Fruit fly (Drosophila melanogaster) whole organism: ENCODE data around the gene ro.

Experiments used
- Dll ChIP-seq: fragments of >200 bp; optimal IDR thresholded peaks from 2 replicates; lab custom pipeline; 2017
- EcR ChIP-seq, 2 experiments: fragments of >200 bp; optimal IDR thresholded peaks; 2 replicates each; lab custom pipeline; 2017; ENCODE audit warnings: missing biosample characterization in 2 of 2, missing genetic modification characterization in 2 of 2, missing genetic modification reagents in 2 of 2

DNA sequence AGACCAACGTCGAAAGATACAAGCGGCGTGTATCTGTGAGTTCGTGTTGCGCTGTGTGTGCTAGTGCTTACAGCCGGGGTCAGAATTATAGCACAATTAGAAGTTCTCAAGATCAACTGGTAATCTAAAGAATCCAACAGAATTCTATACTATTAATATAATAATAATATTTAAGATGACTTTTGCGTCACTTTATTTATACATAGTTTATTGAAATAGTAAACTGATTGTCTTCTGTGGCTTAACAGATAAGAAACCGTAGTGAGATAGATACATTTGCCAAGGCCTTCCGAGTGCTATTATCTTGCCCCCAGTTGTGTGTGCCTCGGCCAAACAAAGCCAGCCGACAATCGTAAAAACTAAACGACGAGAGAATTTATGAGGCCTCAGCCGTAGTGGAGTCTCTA, 5.3 kb upstream of the ro start:
- TF ChIP-seq Dll (no peak), EcR (GFP tag; optimal IDR thresholded peaks at IDR 0.05; lab: Kevin White, UChicago) (no peak)
